Worm (Caenorhabditis elegans): ENCODE data around the gene W02C12.2.

W02C12.2 gene

DNA sequence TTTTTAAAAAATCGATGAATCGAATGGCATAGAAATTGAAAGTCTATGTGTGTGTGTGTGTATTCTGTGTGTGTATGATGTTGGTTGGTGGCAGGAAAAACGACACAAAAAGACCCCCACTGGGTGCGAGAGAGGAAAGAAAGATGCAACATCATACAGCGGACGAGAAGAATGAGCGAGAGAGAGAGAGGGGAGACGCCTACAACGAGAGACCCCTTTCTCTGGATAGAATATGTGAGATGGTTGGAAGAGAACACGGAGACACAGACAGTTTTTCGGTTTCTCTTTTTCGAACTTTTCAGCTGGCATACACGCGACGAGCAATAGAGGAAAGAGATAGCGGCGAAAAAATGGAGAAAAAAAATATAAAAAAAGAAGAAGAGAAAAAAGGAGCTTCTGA is 12.1 kb upstream of the W02C12.2 start (continued):
- TF ChIP-seq Y95B8A.8 (GFP tag; IDR thresholded peaks at IDR 0.05) (no peak), mel-28 (tag; optimal IDR thresholded peaks at IDR 0.05; ENCODE audit: borderline replicate concordance) (no peak), lin-35 (GFP tag; optimal IDR thresholded peaks at IDR 0.05) (peak in 1 of 3 experiments; percentile 62), F57A8.1 (GFP tag; optimal IDR thresholded peaks at IDR 0.05) (no peak), gei-17 (GFP tag; optimal IDR thresholded peaks at IDR 0.05) (no peak), T07F8.4 (tag; optimal IDR thresholded peaks at IDR 0.05) (no peak), ceh-27 (GFP tag; optimal IDR thresholded peaks at IDR 0.05) (peak; percentile 46), nhr-179 (tag; optimal IDR thresholded peaks at IDR 0.05) (no peak), dox-1 (GFP tag; IDR thresholded peaks at IDR 0.05) (peak; percentile 65), ceh-79 (tag; optimal IDR thresholded peaks at IDR 0.05) (no peak), bed-2 (GFP tag; IDR thresholded peaks at IDR 0.05) (no peak), D2030.7 (GFP tag; IDR thresholded peaks at IDR 0.05) (no peak), bed-1 (GFP tag; IDR thresholded peaks at IDR 0.05) (no peak), ztf-26 (tag; optimal IDR thresholded peaks at IDR 0.05) (peak; percentile 15), ceh-91 (GFP tag; IDR thresholded peaks at IDR 0.05) (no peak), xnd-1 (tag; optimal IDR thresholded peaks at IDR 0.05) (no peak), let-607 (tag; optimal IDR thresholded peaks at IDR 0.05) (no peak), atf-7 (tag; optimal IDR thresholded peaks at IDR 0.05) (peak; percentile 56), madf-6 (GFP tag; IDR thresholded peaks at IDR 0.05) (no peak), rpc-1 (optimal IDR thresholded peaks at IDR 0.05) (no peak), rpc-1 (tag; optimal IDR thresholded peaks at IDR 0.05) (no peak), F49E8.2 (tag; optimal IDR thresholded peaks at IDR 0.05; ENCODE audit: insufficient read depth) (no peak), F22D6.2 (tag; optimal IDR thresholded peaks at IDR 0.05) (no peak), nfya-1 (tag; optimal IDR thresholded peaks at IDR 0.05; ENCODE audit: borderline replicate concordance, insufficient read depth) (no peak), attf-5 (GFP tag; optimal IDR thresholded peaks at IDR 0.05) (peak; percentile 58), ztf-6 (GFP tag; IDR thresholded peaks at IDR 0.05) (no peak), snpc-4 (GFP tag; optimal IDR thresholded peaks at IDR 0.05) (no peak), snpc-4 (tag; optimal IDR thresholded peaks at IDR 0.05) (peak in 1 of 4 experiments; percentile 29), mcd-1 (GFP tag; IDR thresholded peaks at IDR 0.05) (no peak), egl-44 (GFP tag; IDR thresholded peaks at IDR 0.05) (no peak), F10E7.11 (tag; optimal IDR thresholded peaks at IDR 0.05) (no peak), nhr-27 (tag; optimal IDR thresholded peaks at IDR 0.05) (no peak)

DNA sequence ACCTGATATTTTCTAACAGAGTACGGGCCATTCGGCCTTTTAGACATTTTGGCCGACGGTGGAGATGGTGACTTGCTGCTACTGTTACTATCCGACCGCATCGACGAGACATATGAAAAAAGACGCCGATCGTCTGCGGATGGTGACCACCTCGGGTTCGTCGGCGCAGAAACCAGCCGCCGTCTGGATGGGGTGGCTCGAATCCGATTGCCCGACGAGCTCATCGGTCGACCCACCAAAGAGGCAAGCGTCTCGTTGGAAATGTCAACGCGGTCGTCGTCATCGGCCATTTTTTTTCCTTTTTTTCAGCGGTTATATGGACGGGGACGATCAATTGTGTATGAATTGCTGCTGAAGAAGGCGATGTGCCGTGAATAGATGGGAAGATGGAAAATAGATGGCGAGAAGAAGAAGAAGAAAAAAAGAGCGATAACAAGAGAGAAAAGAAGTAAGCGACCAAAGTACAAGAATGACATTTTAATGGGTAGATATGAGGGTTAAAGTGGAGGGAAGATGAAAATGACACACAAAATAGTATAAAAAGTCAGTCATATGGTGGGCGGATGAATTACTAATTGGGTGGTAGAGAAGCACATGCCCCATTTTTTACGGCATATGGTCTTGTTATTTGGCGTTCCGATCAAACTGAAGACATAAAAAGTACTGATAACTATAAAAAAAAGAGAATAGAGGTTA is 11.1 kb upstream of the W02C12.2 start:
- TF ChIP-seq zfh-2 (GFP tag; conservative IDR thresholded peaks at IDR 0.05) (peak; percentile 86), egrh-3 (GFP tag; IDR thresholded peaks at IDR 0.05) (peak; percentile 32; the same call in 1 of the 2 replicates), cebp-1 (GFP tag; IDR thresholded peaks at IDR 0.05) (no peak), cebp-1 (tag; optimal IDR thresholded peaks at IDR 0.05) (peak; percentile 1), chd-7 (tag; optimal IDR thresholded peaks at IDR 0.05) (peak; percentile 22), F22D6.2 (tag; optimal IDR thresholded peaks at IDR 0.05) (no peak), somi-1 (GFP tag; optimal IDR thresholded peaks at IDR 0.05) (peak; percentile 35), athp-1 (tag; optimal IDR thresholded peaks at IDR 0.05) (peak; percentile 5), Y53F4B.3 (GFP tag; IDR thresholded peaks at IDR 0.05) (no peak), nhr-80 (tag; optimal IDR thresholded peaks at IDR 0.05) (peak; percentile 50), F23B12.7 (tag; optimal IDR thresholded peaks at IDR 0.05; ENCODE audit: insufficient read depth) (no peak), mcd-1 (GFP tag; IDR thresholded peaks at IDR 0.05) (0 out of 2 replicates have a peak, but pooled peaks have one; percentile 6), F37B4.10 (GFP tag; IDR thresholded peaks at IDR 0.05) (0 out of 2 replicates have a peak, but pooled peaks have one; percentile 37)
